Worm (Caenorhabditis elegans): ENCODE measurements around the gene W03C9.8.

- no peak for TF ChIP-seq ceh-82 (tag; optimal IDR thresholded peaks at IDR 0.05)
- TF ChIP-seq xbp-1 (tag; optimal IDR thresholded peaks at IDR 0.05), result peak; percentile 4
- peak in 2 of 3 experiments; percentile 1 to 30 for TF ChIP-seq dpl-1 (GFP tag; optimal IDR thresholded peaks at IDR 0.05)
- TF ChIP-seq skn-1 (tag; optimal IDR thresholded peaks at IDR 0.05), result no peak
- TF ChIP-seq elt-3 (tag; optimal IDR thresholded peaks at IDR 0.05), result no peak
- TF ChIP-seq hpl-2 (GFP tag; optimal IDR thresholded peaks at IDR 0.05), result peak; percentile 38
- TF ChIP-seq unc-130 (tag; optimal IDR thresholded peaks at IDR 0.05), result no peak
- no peak for TF ChIP-seq nhr-237 (tag; optimal IDR thresholded peaks at IDR 0.05)
- no peak for TF ChIP-seq fos-1 (tag; optimal IDR thresholded peaks at IDR 0.05)
- TF ChIP-seq grh-1 (GFP tag; IDR thresholded peaks at IDR 0.05), result no peak; the same call in 1 of the 2 replicates
- no peak for TF ChIP-seq mep-1 (tag; optimal IDR thresholded peaks at IDR 0.05)
- TF ChIP-seq nhr-84 (tag; optimal IDR thresholded peaks at IDR 0.05), result no peak
- no peak for TF ChIP-seq pqm-1 (tag; optimal IDR thresholded peaks at IDR 0.05)
- no peak for TF ChIP-seq unc-62 (GFP tag; optimal IDR thresholded peaks at IDR 0.05)
Measured at ce11 chrII:11974048-11974995, 25.8 kb downstream of the W03C9.8 start.

Data from whole organism, L1 larva.